Worm (Caenorhabditis elegans): Measurements from ENCODE around the gene C09G5.13.

C09G5.13 gene

DNA sequence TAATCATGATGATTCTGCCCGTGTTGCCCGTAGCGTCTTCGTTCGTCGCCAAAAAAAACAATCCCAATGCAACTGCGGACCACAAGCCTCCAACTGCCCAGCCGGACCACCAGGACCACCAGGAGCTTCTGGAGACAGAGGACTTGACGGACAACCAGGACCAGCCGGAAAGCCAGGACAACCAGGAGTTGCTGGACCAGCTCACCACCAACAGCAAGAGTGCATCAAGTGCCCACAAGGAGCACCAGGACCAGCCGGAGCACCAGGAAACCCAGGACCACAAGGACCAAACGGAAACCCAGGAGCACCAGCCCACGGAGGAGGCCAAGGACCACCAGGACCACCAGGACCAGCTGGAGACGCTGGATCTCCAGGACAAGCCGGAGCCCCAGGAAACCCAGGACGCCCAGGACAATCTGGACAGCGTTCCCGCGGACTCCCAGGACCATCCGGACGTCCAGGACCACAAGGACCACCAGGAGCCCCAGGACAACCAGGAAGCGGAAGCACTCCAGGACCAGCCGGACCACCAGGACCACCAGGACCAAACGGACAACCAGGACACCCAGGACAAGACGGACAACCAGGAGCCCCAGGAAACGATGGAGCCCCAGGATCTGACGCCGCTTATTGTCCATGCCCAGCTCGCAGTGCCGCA is 9.7 kb upstream of the C09G5.13 start:
- TF ChIP-seq ceh-83 (GFP tag; optimal IDR thresholded peaks at IDR 0.05) (no peak), bed-3 (GFP tag; optimal IDR thresholded peaks at IDR 0.05) (no peak), ceh-43 (GFP tag; optimal IDR thresholded peaks at IDR 0.05) (no peak), nhr-2 (tag; optimal IDR thresholded peaks at IDR 0.05) (no peak)

- TF ChIP-seq elt-3 (tag; optimal IDR thresholded peaks at IDR 0.05): no peak
- TF ChIP-seq snpc-4 (tag; optimal IDR thresholded peaks at IDR 0.05): no peak
- TF ChIP-seq zip-8 (tag; optimal IDR thresholded peaks at IDR 0.05): no peak
- TF ChIP-seq mab-5 (tag; optimal IDR thresholded peaks at IDR 0.05): no peak
- no peak for TF ChIP-seq nhr-237 (tag; optimal IDR thresholded peaks at IDR 0.05)
- no peak for TF ChIP-seq flh-1 (GFP tag; optimal IDR thresholded peaks at IDR 0.05)
- no peak for TF ChIP-seq cnd-1 (tag; optimal IDR thresholded peaks at IDR 0.05)
- no peak for TF ChIP-seq unc-39 (tag; optimal IDR thresholded peaks at IDR 0.05)
- no peak for TF ChIP-seq elt-1 (tag; optimal IDR thresholded peaks at IDR 0.05; ENCODE audit: borderline replicate concordance, insufficient read depth)
- no peak for TF ChIP-seq mls-2 (tag; optimal IDR thresholded peaks at IDR 0.05)
- TF ChIP-seq ces-1 (GFP tag; optimal IDR thresholded peaks at IDR 0.05): no peak
- TF ChIP-seq unc-120 (tag; optimal IDR thresholded peaks at IDR 0.05; ENCODE audit: poor library complexity, severe bottlenecking): no peak
- TF ChIP-seq ztf-11 (tag; optimal IDR thresholded peaks at IDR 0.05): no peak
- no peak for TF ChIP-seq ceh-39 (tag; optimal IDR thresholded peaks at IDR 0.05)
- TF ChIP-seq ham-2 (GFP tag; optimal IDR thresholded peaks at IDR 0.05): no peak
- TF ChIP-seq pha-4 (tag; optimal IDR thresholded peaks at IDR 0.05): no peak
- no peak for TF ChIP-seq mep-1 (tag; optimal IDR thresholded peaks at IDR 0.05)
- no peak for TF ChIP-seq blmp-1 (tag; optimal IDR thresholded peaks at IDR 0.05)
Observed at ce11 chrII:10708660-10709059, 8.6 kb upstream of the C09G5.13 start, which contains the start of gene bli-1. bli-1 (plus strand) TSS chrII:10708960.

DNA sequence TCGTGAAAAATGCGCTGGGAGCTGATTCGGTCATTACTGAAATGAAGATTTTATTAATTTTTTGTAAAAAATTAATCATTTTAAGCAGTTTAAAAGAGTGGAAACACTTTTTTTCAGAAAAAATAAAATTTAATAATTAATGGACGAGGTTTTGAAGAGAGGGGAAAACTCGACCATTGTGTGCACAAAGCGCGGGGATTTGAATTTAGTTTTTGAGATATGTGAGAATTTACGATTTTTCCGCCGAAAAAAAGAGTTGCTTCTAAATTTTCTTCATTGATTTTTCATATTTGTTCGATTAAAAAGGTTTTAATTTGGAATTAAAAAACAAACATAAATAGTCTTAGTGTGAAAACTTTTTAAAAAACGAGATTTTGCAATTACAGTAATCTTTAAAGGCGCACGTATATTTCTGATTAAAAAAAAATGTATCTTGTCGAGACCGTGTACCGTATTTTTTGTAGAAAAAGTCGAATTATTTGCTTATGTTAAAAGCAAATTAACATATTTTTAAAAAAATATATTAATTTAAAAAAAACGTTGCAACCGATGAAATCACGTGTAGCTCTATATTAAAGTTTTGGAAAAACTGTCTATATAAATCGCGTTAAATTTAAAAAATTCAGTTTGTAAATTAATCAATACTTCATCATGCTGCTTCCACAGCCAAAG is 2.8 kb upstream of the C09G5.13 start, which contains the start of the genes dph-2 and C09G5.7:
dph-2 (minus strand) TSS at position 36 of the 672 bp plus-strand sequence.
C09G5.7 (plus strand) TSS at position 622 of the 672 bp plus-strand sequence.
- no peak for TF ChIP-seq elt-3 (tag; optimal IDR thresholded peaks at IDR 0.05)
- no peak for TF ChIP-seq elt-1 (tag; optimal IDR thresholded peaks at IDR 0.05; ENCODE audit: borderline replicate concordance, insufficient read depth)
- no peak for TF ChIP-seq bed-3 (GFP tag; optimal IDR thresholded peaks at IDR 0.05)
- TF ChIP-seq hlh-1 (tag; optimal IDR thresholded peaks at IDR 0.05): no peak
- no peak for TF ChIP-seq unc-39 (tag; optimal IDR thresholded peaks at IDR 0.05)

DNA sequence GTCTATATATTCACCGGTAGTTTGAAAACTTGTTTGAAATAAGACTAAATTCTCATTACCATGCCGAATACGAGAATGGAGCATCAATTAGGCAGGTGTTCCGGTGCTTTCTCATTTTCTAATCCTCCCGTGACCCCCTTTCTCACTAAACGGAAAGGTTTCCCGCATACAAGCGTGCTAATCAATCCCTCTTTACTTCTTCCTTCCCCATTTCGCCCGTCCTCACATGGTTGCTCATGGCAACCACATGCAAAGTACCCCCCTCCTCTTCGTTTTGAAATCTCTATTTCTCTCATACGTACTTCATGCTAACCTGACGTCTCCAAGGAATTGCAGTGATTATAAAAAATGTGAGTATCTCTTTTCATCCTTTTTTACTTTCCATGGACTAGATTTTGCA is 2.7 kb downstream of the C09G5.13 start, which contains the start of gene mks-5:
mks-5 (plus strand) TSS at position 301 of the 400 bp plus-strand sequence.
- TF ChIP-seq nhr-28 (tag; optimal IDR thresholded peaks at IDR 0.05) (no peak), drap-1 (GFP tag; optimal IDR thresholded peaks at IDR 0.05) (no peak), bed-3 (GFP tag; optimal IDR thresholded peaks at IDR 0.05) (no peak), ceh-39 (tag; optimal IDR thresholded peaks at IDR 0.05) (no peak), elt-3 (tag; optimal IDR thresholded peaks at IDR 0.05) (no peak), ceh-43 (GFP tag; optimal IDR thresholded peaks at IDR 0.05) (no peak), pha-4 (tag; optimal IDR thresholded peaks at IDR 0.05) (no peak), unc-120 (tag; optimal IDR thresholded peaks at IDR 0.05; ENCODE audit: poor library complexity, severe bottlenecking) (no peak)

DNA sequence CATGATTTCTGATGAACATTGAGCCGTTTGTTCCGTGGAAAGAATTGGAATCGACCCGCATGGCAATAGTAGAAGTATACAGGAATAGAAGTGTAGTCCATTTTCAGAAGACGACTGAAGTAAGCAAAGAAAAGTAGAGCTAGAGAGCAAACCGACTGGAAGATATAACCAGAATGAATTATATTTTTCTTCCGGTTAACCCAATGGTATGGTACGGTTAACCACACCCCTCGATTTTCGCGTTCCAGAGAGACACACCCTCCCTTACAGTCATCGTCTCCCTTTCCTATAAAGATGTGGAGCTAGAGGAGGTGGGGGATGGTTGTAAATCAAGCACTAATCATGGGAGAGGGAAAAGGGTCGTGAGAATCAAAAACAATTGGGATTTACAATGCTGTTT is 5.8 kb downstream of the C09G5.13 start, which contains the start of gene C09G5.14:
C09G5.14 (minus strand) TSS at position 101 of the 400 bp plus-strand sequence.
- TF ChIP-seq sem-2 (GFP tag; optimal IDR thresholded peaks at IDR 0.05) (no peak), drap-1 (GFP tag; optimal IDR thresholded peaks at IDR 0.05) (no peak), ces-1 (GFP tag; optimal IDR thresholded peaks at IDR 0.05) (no peak), unc-120 (tag; optimal IDR thresholded peaks at IDR 0.05; ENCODE audit: poor library complexity, severe bottlenecking) (no peak), flh-1 (GFP tag; optimal IDR thresholded peaks at IDR 0.05) (no peak), bed-3 (GFP tag; optimal IDR thresholded peaks at IDR 0.05) (no peak), nhr-28 (tag; optimal IDR thresholded peaks at IDR 0.05) (no peak), ceh-83 (GFP tag; optimal IDR thresholded peaks at IDR 0.05) (no peak), snpc-4 (tag; optimal IDR thresholded peaks at IDR 0.05) (no peak), cnd-1 (tag; optimal IDR thresholded peaks at IDR 0.05) (no peak), blmp-1 (tag; optimal IDR thresholded peaks at IDR 0.05) (no peak), M03D4.4 (tag; optimal IDR thresholded peaks at IDR 0.05) (no peak), lin-32 (GFP tag; optimal IDR thresholded peaks at IDR 0.05) (no peak), lin-13 (tag; optimal IDR thresholded peaks at IDR 0.05) (no peak)

Data from whole organism, mixed stage, embryonic.